Fruit fly (Drosophila melanogaster): ENCODE data around the gene CG33061.

DNA sequence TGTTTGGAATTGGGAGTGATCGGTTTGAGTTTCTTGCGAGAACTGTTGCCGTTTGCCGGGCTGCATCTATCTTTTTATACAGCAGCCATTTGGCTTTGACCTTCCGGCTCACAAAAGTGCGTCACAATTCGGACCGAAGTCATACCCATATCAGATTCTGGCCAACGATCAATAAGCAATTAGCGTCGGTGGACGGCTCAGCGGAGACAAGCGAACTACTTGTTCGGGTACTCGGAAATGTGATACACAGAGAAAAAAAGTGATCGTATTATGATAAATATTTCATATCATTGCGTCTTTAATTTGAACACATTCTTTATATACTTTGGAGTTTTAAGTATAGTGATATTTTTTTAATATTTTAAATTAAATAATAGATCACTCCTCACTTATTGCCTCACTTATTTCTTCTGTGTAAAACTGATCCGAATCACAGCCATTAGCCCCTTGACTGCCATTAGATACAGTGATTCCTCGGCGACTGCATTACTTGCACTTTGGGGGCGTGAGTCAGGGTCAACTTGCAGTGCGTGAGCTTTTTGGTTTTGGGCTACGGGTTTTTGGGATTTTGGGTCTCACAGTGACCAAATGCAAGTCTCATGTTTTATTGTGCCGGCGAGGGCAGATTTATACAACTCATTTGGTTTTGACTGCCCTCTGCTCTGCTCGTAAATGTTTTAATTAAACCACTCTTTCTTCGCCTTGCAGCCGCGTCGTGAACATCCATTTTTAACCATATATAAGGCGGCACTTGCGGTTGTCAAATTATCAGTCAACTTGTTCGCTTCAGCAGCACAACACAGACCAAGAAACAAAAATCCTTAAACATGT is 23.6 kb upstream of the CG33061 start, which contains the start of the genes CG13043 and CG13063:
- TF ChIP-seq topi (GFP tag; optimal IDR thresholded peaks at IDR 0.05) (no peak), CG31627 (GFP tag; optimal IDR thresholded peaks at IDR 0.05) (no peak), Eip78C (GFP tag) (no peak), Blimp-1 (GFP tag; optimal IDR thresholded peaks at IDR 0.05) (no peak), CG10631 (GFP tag; optimal IDR thresholded peaks at IDR 0.05) (no peak), CG16779 (tag; optimal IDR thresholded peaks at IDR 0.05) (no peak), CG11762 (GFP tag; optimal IDR thresholded peaks at IDR 0.05; ENCODE audit: insufficient read depth) (no peak), CG11294 (GFP tag; IDR thresholded peaks at IDR 0.05) (no peak), fd59A (GFP tag; optimal IDR thresholded peaks at IDR 0.05) (no peak), Ets96B (tag; optimal IDR thresholded peaks at IDR 0.05) (no peak), dsx (GFP tag; optimal IDR thresholded peaks at IDR 0.05; ENCODE audit: poor library complexity, severe bottlenecking) (no peak), pdm3 (GFP tag; optimal IDR thresholded peaks at IDR 0.05) (no peak)
